Fruit fly (Drosophila melanogaster): ENCODE results near the gene CG1662.

The CG1662 gene

dm6 chrX:13368149-13368548 is 19.2 kb upstream of the CG1662 start, which contains the start of gene dmrt11E (continued):
- peak; percentile 87 for TF ChIP-seq Xrp1 (GFP tag; IDR thresholded peaks at IDR 0.05)
- TF ChIP-seq Med (GFP tag), result peak; percentile 25
- peak; percentile 63 for TF ChIP-seq tgo (GFP tag; IDR thresholded peaks at IDR 0.05)
- peak; percentile 18; the same call in 1 of the 2 replicates for TF ChIP-seq MBD-R2 (GFP tag; IDR thresholded peaks at IDR 0.05)
- TF ChIP-seq wor (GFP tag; IDR thresholded peaks at IDR 0.05), result peak; percentile 44; the same call in 1 of the 2 replicates
- peak; percentile 54 for TF ChIP-seq CG3407 (GFP tag; optimal IDR thresholded peaks at IDR 0.05)
- TF ChIP-seq CG1603 (tag; optimal IDR thresholded peaks at IDR 0.05), result peak; percentile 74
- TF ChIP-seq crp (GFP tag; optimal IDR thresholded peaks at IDR 0.05), result no peak
- peak; percentile 55 for TF ChIP-seq CG9727 (GFP tag; optimal IDR thresholded peaks at IDR 0.05)
- no peak for TF ChIP-seq CG7928 (GFP tag; optimal IDR thresholded peaks at IDR 0.05)
- peak; percentile 48 for TF ChIP-seq lmd (GFP tag; IDR thresholded peaks at IDR 0.05)
- TF ChIP-seq Eip74EF (GFP tag; optimal IDR thresholded peaks at IDR 0.05), result peak in 1 of 2 experiments; percentile 41
- peak; percentile 79 for TF ChIP-seq nmo (GFP tag; optimal IDR thresholded peaks at IDR 0.05)
- TF ChIP-seq CG13775 (GFP tag; optimal IDR thresholded peaks at IDR 0.05), result peak; percentile 18
- TF ChIP-seq CG2202 (tag; optimal IDR thresholded peaks at IDR 0.05), result peak; percentile 28
- TF ChIP-seq ac (GFP tag; optimal IDR thresholded peaks at IDR 0.05), result peak; percentile 54
- peak; percentile 65 for TF ChIP-seq otp (GFP tag; IDR thresholded peaks at IDR 0.05)
- TF ChIP-seq ro (GFP tag; IDR thresholded peaks at IDR 0.05), result no peak
- TF ChIP-seq Oaz (GFP tag; IDR thresholded peaks at IDR 0.05), result no peak
- TF ChIP-seq CG4707 (GFP tag; optimal IDR thresholded peaks at IDR 0.05), result peak; percentile 35
- no peak for TF ChIP-seq D (optimal IDR thresholded peaks at IDR 0.05)
- TF ChIP-seq D (GFP tag; optimal IDR thresholded peaks at IDR 0.05), result peak; percentile 64
- TF ChIP-seq CG17829 (tag; optimal IDR thresholded peaks at IDR 0.05), result peak; percentile 86
- TF ChIP-seq GATAe (GFP tag; conservative IDR thresholded peaks at IDR 0.05), result no peak
- TF ChIP-seq Dek (tag; optimal IDR thresholded peaks at IDR 0.05), result peak; percentile 14
- TF ChIP-seq CG12391 (tag; optimal IDR thresholded peaks at IDR 0.05), result peak; percentile 76
- TF ChIP-seq gro (GFP tag; optimal IDR thresholded peaks at IDR 0.05), result no peak
- TF ChIP-seq Nf-YB (GFP tag; optimal IDR thresholded peaks at IDR 0.05), result peak; percentile 94
- no peak for TF ChIP-seq hth (optimal IDR thresholded peaks at IDR 0.05)
- TF ChIP-seq p53 (GFP tag; optimal IDR thresholded peaks at IDR 0.05), result no peak
- no peak for TF ChIP-seq pan (optimal IDR thresholded peaks at IDR 0.05)
- peak in 1 of 2 experiments; percentile 54 for TF ChIP-seq pan (GFP tag; optimal IDR thresholded peaks at IDR 0.05 in 1 of 2, IDR thresholded peaks at IDR 0.05 in 1 of 2)
- TF ChIP-seq CG6272 (GFP tag; IDR thresholded peaks at IDR 0.05), result peak; percentile 33; the same call in 1 of the 2 replicates
- peak; percentile 75 for TF ChIP-seq CG14710 (tag; optimal IDR thresholded peaks at IDR 0.05)
- peak; percentile 78 for TF ChIP-seq dmrt99B (tag; optimal IDR thresholded peaks at IDR 0.05)
- no peak for TF ChIP-seq ash1 (GFP tag; optimal IDR thresholded peaks at IDR 0.05)
- TF ChIP-seq onecut (GFP tag; IDR thresholded peaks at IDR 0.05), result 0 out of 2 replicates have a peak, but pooled peaks have one; percentile 17
- TF ChIP-seq CG10321 (GFP tag; IDR thresholded peaks at IDR 0.05), result no peak
- no peak for TF ChIP-seq salm (tag; optimal IDR thresholded peaks at IDR 0.05)
- TF ChIP-seq CG18262 (tag; optimal IDR thresholded peaks at IDR 0.05), result peak; percentile 83
- no peak for TF ChIP-seq Dll (GFP tag; IDR thresholded peaks at IDR 0.05; ENCODE audit: partially characterized antibody)
- TF ChIP-seq klu (GFP tag; IDR thresholded peaks at IDR 0.05), result no peak
- peak; percentile 49; the same call in 1 of the 2 replicates for TF ChIP-seq ranshi (GFP tag; IDR thresholded peaks at IDR 0.05)
- TF ChIP-seq kni (GFP tag; optimal IDR thresholded peaks at IDR 0.05), result no peak
- peak; percentile 45 for TF ChIP-seq fd102C (GFP tag; optimal IDR thresholded peaks at IDR 0.05)
- TF ChIP-seq CG8924 (tag; optimal IDR thresholded peaks at IDR 0.05), result peak; percentile 80
- TF ChIP-seq Oli (tag; optimal IDR thresholded peaks at IDR 0.05), result peak; percentile 60
- TF ChIP-seq croc (GFP tag; conservative IDR thresholded peaks at IDR 0.05), result peak; percentile 72
- peak; percentile 75 for TF ChIP-seq zen (tag; optimal IDR thresholded peaks at IDR 0.05)
- TF ChIP-seq CG42726 (GFP tag; IDR thresholded peaks at IDR 0.05; ENCODE audit: partially characterized antibody), result no peak
- TF ChIP-seq H2.0 (GFP tag; IDR thresholded peaks at IDR 0.05), result peak; percentile 45

Measured in whole organism, embryonic.